Worm (Caenorhabditis elegans): Measurements from ENCODE around the gene hacl-1.

The hacl-1 gene

ce11 chrII:11453639-11454038 is 39.1 kb downstream of the hacl-1 start (continued):
- no peak for TF ChIP-seq F39B2.1 (GFP tag; IDR thresholded peaks at IDR 0.05)
- TF ChIP-seq lir-1 (GFP tag; conservative IDR thresholded peaks at IDR 0.05): no peak
- no peak for TF ChIP-seq egrh-3 (GFP tag; IDR thresholded peaks at IDR 0.05)
- no peak for TF ChIP-seq snpc-4 (GFP tag; optimal IDR thresholded peaks at IDR 0.05)
- no peak for TF ChIP-seq snpc-4 (tag; optimal IDR thresholded peaks at IDR 0.05)
- TF ChIP-seq F23B12.7 (tag; optimal IDR thresholded peaks at IDR 0.05; ENCODE audit: insufficient read depth): no peak
- TF ChIP-seq F57A8.1 (GFP tag; optimal IDR thresholded peaks at IDR 0.05): no peak
- TF ChIP-seq C17E4.6 (GFP tag; IDR thresholded peaks at IDR 0.05): no peak
- no peak for TF ChIP-seq hlh-12 (tag; optimal IDR thresholded peaks at IDR 0.05)
- TF ChIP-seq bed-2 (GFP tag; IDR thresholded peaks at IDR 0.05): no peak
- no peak for TF ChIP-seq unc-62 (GFP tag; optimal IDR thresholded peaks at IDR 0.05)

ce11 chrII:11453025-11453424 is 39.7 kb downstream of the hacl-1 start, which contains the start of gene rsp-1:
TSS of gene rsp-1 (plus strand) at chrII:11453362.
- TF ChIP-seq zfh-2 (GFP tag; conservative IDR thresholded peaks at IDR 0.05) (peak; percentile 74), chd-7 (tag; optimal IDR thresholded peaks at IDR 0.05) (peak; percentile 64), hsf-1 (GFP tag; IDR thresholded peaks at IDR 0.05) (peak; percentile 12; the same call in 1 of the 2 replicates), nfyb-1 (GFP tag; IDR thresholded peaks at IDR 0.05) (peak; percentile 86), rec-8 (tag; optimal IDR thresholded peaks at IDR 0.05) (no peak), lag-1 (GFP tag; IDR thresholded peaks at IDR 0.05) (0 out of 2 replicates have a peak, but pooled peaks have one; percentile 48), mcd-1 (GFP tag; IDR thresholded peaks at IDR 0.05) (peak; percentile 90), dpff-1 (tag; optimal IDR thresholded peaks at IDR 0.05) (no peak), nfya-2 (GFP tag; IDR thresholded peaks at IDR 0.05) (no peak), ZK185.1 (tag; optimal IDR thresholded peaks at IDR 0.05; ENCODE audit: poor library complexity, severe bottlenecking) (peak; percentile 80), B0035.1 (tag; optimal IDR thresholded peaks at IDR 0.05) (peak; percentile 14), tbx-9 (tag; optimal IDR thresholded peaks at IDR 0.05; ENCODE audit: borderline replicate concordance) (no peak), him-1 (tag; optimal IDR thresholded peaks at IDR 0.05) (no peak), dox-1 (GFP tag; IDR thresholded peaks at IDR 0.05) (peak; percentile 95), mxl-1 (tag; optimal IDR thresholded peaks at IDR 0.05) (no peak), pbrm-1 (GFP tag; IDR thresholded peaks at IDR 0.05) (peak; percentile 91), ztf-6 (GFP tag; IDR thresholded peaks at IDR 0.05) (0 out of 2 replicates have a peak, but pooled peaks have one; percentile 26), die-1 (tag; optimal IDR thresholded peaks at IDR 0.05) (peak; percentile 11), ceh-91 (GFP tag; IDR thresholded peaks at IDR 0.05) (peak; percentile 73), bed-2 (GFP tag; IDR thresholded peaks at IDR 0.05) (no peak), lsl-1 (GFP tag; optimal IDR thresholded peaks at IDR 0.05) (peak; percentile 79), K11D2.4 (GFP tag; IDR thresholded peaks at IDR 0.05) (peak; percentile 88), madf-6 (GFP tag; IDR thresholded peaks at IDR 0.05) (peak; percentile 84), B0019.2 (GFP tag; conservative IDR thresholded peaks at IDR 0.05) (peak; percentile 67; the same call in 1 of the 2 replicates), madf-3 (GFP tag; IDR thresholded peaks at IDR 0.05) (peak; percentile 100), nhr-80 (tag; optimal IDR thresholded peaks at IDR 0.05) (peak; percentile 95), hmg-20 (GFP tag; IDR thresholded peaks at IDR 0.05) (no peak), T26A5.8 (tag; optimal IDR thresholded peaks at IDR 0.05) (no peak), F52B5.7 (tag; optimal IDR thresholded peaks at IDR 0.05) (peak; percentile 16), F33H1.4 (GFP tag; IDR thresholded peaks at IDR 0.05) (peak; percentile 76), ztf-25 (GFP tag; IDR thresholded peaks at IDR 0.05) (no peak), ztf-22 (GFP tag; optimal IDR thresholded peaks at IDR 0.05) (no peak), F57C9.4 (tag; optimal IDR thresholded peaks at IDR 0.05) (no peak), rpc-1 (optimal IDR thresholded peaks at IDR 0.05) (no peak), rpc-1 (tag; optimal IDR thresholded peaks at IDR 0.05) (no peak), F55B11.4 (tag; optimal IDR thresholded peaks at IDR 0.05; ENCODE audit: borderline replicate concordance, insufficient read depth) (no peak), sptf-2 (GFP tag; optimal IDR thresholded peaks at IDR 0.05) (peak; percentile 4), attf-3 (GFP tag; conservative IDR thresholded peaks at IDR 0.05) (peak; percentile 79)

All from whole organism, young adult.